Worm (Caenorhabditis elegans): ENCODE data around the gene ppk-3.
A peak's percentile ranks its signal among the peaks of the same experiment; 100 is the strongest.

The ppk-3 gene

ce11 chrX:13000837-13001236 lies 25.4 kb upstream of the ppk-3 start:
- TF ChIP-seq ceh-16 (tag; optimal IDR thresholded peaks at IDR 0.05) (no peak), ceh-82 (tag; optimal IDR thresholded peaks at IDR 0.05) (no peak), C34F6.9 (tag; optimal IDR thresholded peaks at IDR 0.05) (no peak), dmd-4 (tag; optimal IDR thresholded peaks at IDR 0.05) (no peak), nhr-10 (tag; optimal IDR thresholded peaks at IDR 0.05) (no peak), ama-1 (optimal IDR thresholded peaks at IDR 0.05) (no peak), alr-1 (tag; optimal IDR thresholded peaks at IDR 0.05) (no peak), ztf-1 (GFP tag; conservative IDR thresholded peaks at IDR 0.05) (no peak)

- TF ChIP-seq nhr-129 (tag; optimal IDR thresholded peaks at IDR 0.05): no peak
- TF ChIP-seq unc-39 (tag; optimal IDR thresholded peaks at IDR 0.05): no peak
- peak; percentile 78 for TF ChIP-seq nhr-25 (tag; optimal IDR thresholded peaks at IDR 0.05)
These were observed 24.1 kb upstream of the ppk-3 start for ce11 chrX:12999567-12999966.

- no peak for TF ChIP-seq dmd-4 (tag; optimal IDR thresholded peaks at IDR 0.05)
- peak; percentile 25 for TF ChIP-seq nhr-25 (tag; optimal IDR thresholded peaks at IDR 0.05)
These were observed 20.7 kb upstream of the ppk-3 start for ce11 chrX:12996161-12996560.

- no peak for TF ChIP-seq peb-1 (tag; optimal IDR thresholded peaks at IDR 0.05)
- no peak for TF ChIP-seq dmd-4 (tag; optimal IDR thresholded peaks at IDR 0.05)
- TF ChIP-seq sem-4 (tag; optimal IDR thresholded peaks at IDR 0.05): no peak
- peak; percentile 80 for TF ChIP-seq sma-9 (GFP tag; optimal IDR thresholded peaks at IDR 0.05)
- TF ChIP-seq sma-9 (tag; optimal IDR thresholded peaks at IDR 0.05): no peak
- TF ChIP-seq nhr-10 (tag; optimal IDR thresholded peaks at IDR 0.05): peak; percentile 63
- TF ChIP-seq nhr-25 (tag; optimal IDR thresholded peaks at IDR 0.05): peak; percentile 69
- peak; percentile 80 for TF ChIP-seq nhr-129 (tag; optimal IDR thresholded peaks at IDR 0.05)
- TF ChIP-seq mdl-1 (tag; optimal IDR thresholded peaks at IDR 0.05): no peak
- TF ChIP-seq ZK546.5 (tag; optimal IDR thresholded peaks at IDR 0.05): no peak
- TF ChIP-seq egl-27 (tag; optimal IDR thresholded peaks at IDR 0.05): no peak
- TF ChIP-seq nhr-21 (tag; optimal IDR thresholded peaks at IDR 0.05): peak; percentile 51
- TF ChIP-seq ceh-82 (tag; optimal IDR thresholded peaks at IDR 0.05): no peak
- no peak for TF ChIP-seq mbf-1 (tag; optimal IDR thresholded peaks at IDR 0.05)
- TF ChIP-seq lin-13 (GFP tag; optimal IDR thresholded peaks at IDR 0.05): peak; percentile 43
- TF ChIP-seq nhr-77 (tag; optimal IDR thresholded peaks at IDR 0.05): no peak
- TF ChIP-seq skn-1 (tag; optimal IDR thresholded peaks at IDR 0.05): no peak
- no peak for TF ChIP-seq elt-1 (tag; optimal IDR thresholded peaks at IDR 0.05)
- TF ChIP-seq R02D3.7 (tag; optimal IDR thresholded peaks at IDR 0.05): no peak
- no peak for TF ChIP-seq ama-1 (optimal IDR thresholded peaks at IDR 0.05)
- TF ChIP-seq Y55F3AM.14 (GFP tag; optimal IDR thresholded peaks at IDR 0.05): no peak
- TF ChIP-seq nhr-12 (tag; optimal IDR thresholded peaks at IDR 0.05): no peak
- TF ChIP-seq gmeb-1 (tag; optimal IDR thresholded peaks at IDR 0.05): no peak
- TF ChIP-seq zag-1 (tag; optimal IDR thresholded peaks at IDR 0.05): no peak
- TF ChIP-seq ceh-16 (tag; optimal IDR thresholded peaks at IDR 0.05): no peak
- peak in 1 of 2 experiments; percentile 43 for TF ChIP-seq lsy-2 (tag; optimal IDR thresholded peaks at IDR 0.05)
- TF ChIP-seq C34F6.9 (tag; optimal IDR thresholded peaks at IDR 0.05): peak; percentile 32
- TF ChIP-seq nhr-6 (tag; optimal IDR thresholded peaks at IDR 0.05): no peak
- no peak for TF ChIP-seq nhr-237 (tag; optimal IDR thresholded peaks at IDR 0.05)
- TF ChIP-seq fos-1 (tag; optimal IDR thresholded peaks at IDR 0.05): no peak
- no peak for TF ChIP-seq nhr-11 (tag; optimal IDR thresholded peaks at IDR 0.05)
- TF ChIP-seq elt-3 (tag; optimal IDR thresholded peaks at IDR 0.05): no peak
- no peak for TF ChIP-seq unc-55 (GFP tag; optimal IDR thresholded peaks at IDR 0.05)
- TF ChIP-seq lin-39 (tag; optimal IDR thresholded peaks at IDR 0.05): no peak
- TF ChIP-seq unc-39 (tag; optimal IDR thresholded peaks at IDR 0.05): no peak
- TF ChIP-seq snpc-4 (tag; optimal IDR thresholded peaks at IDR 0.05): no peak
- TF ChIP-seq ztf-11 (tag; optimal IDR thresholded peaks at IDR 0.05): no peak
- TF ChIP-seq sma-3 (GFP tag; optimal IDR thresholded peaks at IDR 0.05): peak; percentile 30
- no peak for TF ChIP-seq mab-5 (tag; optimal IDR thresholded peaks at IDR 0.05)
- TF ChIP-seq unc-62 (GFP tag; optimal IDR thresholded peaks at IDR 0.05): no peak
- TF ChIP-seq ztf-1 (GFP tag; conservative IDR thresholded peaks at IDR 0.05): no peak
- no peak for TF ChIP-seq ztf-4 (tag; optimal IDR thresholded peaks at IDR 0.05)
- TF ChIP-seq blmp-1 (tag; optimal IDR thresholded peaks at IDR 0.05; ENCODE audit: insufficient read depth): no peak
- TF ChIP-seq lin-11 (tag; optimal IDR thresholded peaks at IDR 0.05): no peak
- no peak for TF ChIP-seq alr-1 (tag; optimal IDR thresholded peaks at IDR 0.05)
These were observed 15.4 kb upstream of the ppk-3 start, which contains the start of the genes F11C1.1 and vwa-8 for ce11 chrX:12990529-12991520. F11C1.1 (minus strand) TSS chrX:12990579. vwa-8 (plus strand) TSS chrX:12991470.

Data from whole organism, L2 larva.